Worm (Caenorhabditis elegans) whole organism, L4 larva: ENCODE measurements around the gene C55A6.6.

Source experiments
- R02D3.7 ChIP-seq: fragments of 150-350 bp; sonication (generic microtip); optimal IDR thresholded peaks from 3 replicates; lab custom pipeline; 2014; ENCODE audit warnings: missing biosample characterization, missing genetic modification characterization
- ZK546.5 ChIP-seq, 2 experiments: sonication (generic microtip); optimal IDR thresholded peaks; 2 replicates each; lab custom pipeline; 2017; ENCODE audit warnings: missing biosample characterization in 2 of 2, missing genetic modification characterization in 2 of 2
- ama-1 ChIP-seq: fragments of 150-350 bp; optimal IDR thresholded peaks from 2 replicates; lab custom pipeline; 2014; ENCODE audit warnings: inconsistent platforms, mixed read lengths
- ceh-28 ChIP-seq: fragments of 150-350 bp; optimal IDR thresholded peaks from 2 replicates; lab custom pipeline; 2014; ENCODE audit warnings: missing biosample characterization, missing genetic modification reagents, missing genetic modification characterization
- ceh-82 ChIP-seq: sonication (generic microtip); optimal IDR thresholded peaks from 2 replicates; lab custom pipeline; 2017; ENCODE audit warnings: missing biosample characterization, missing genetic modification characterization
- fos-1 ChIP-seq: fragments of 150-350 bp; optimal IDR thresholded peaks from 2 replicates; lab custom pipeline; 2014; ENCODE audit warnings: missing biosample characterization, missing genetic modification characterization
- nhr-28 ChIP-seq: fragments of 150-350 bp; optimal IDR thresholded peaks from 2 replicates; lab custom pipeline; 2014; ENCODE audit warnings: missing biosample characterization, missing genetic modification characterization
- nhr-76 ChIP-seq: fragments of 150-350 bp; optimal IDR thresholded peaks from 2 replicates; lab custom pipeline; 2014; ENCODE audit warnings: missing biosample characterization, missing genetic modification characterization
- nhr-77 ChIP-seq: fragments of 150-350 bp; optimal IDR thresholded peaks from 2 replicates; lab custom pipeline; 2014; ENCODE audit warnings: missing biosample characterization, missing genetic modification characterization
- pha-4 ChIP-seq, 2 experiments: fragments of 150-350 bp in 1 of 2; fragments of 200-800 bp in 1 of 2; sonication (Bioruptor generic) in 1 of 2; IDR thresholded peaks in 1 of 2; optimal IDR thresholded peaks in 1 of 2; 2 replicates each; pipeline versions ENCODE4 v1.3.6 to Lab custom; 2014 to 2022; ENCODE audit warnings: missing genetic modification characterization in 2 of 2, missing genetic modification reagents in 2 of 2, missing biosample characterization in 1 of 2, missing compliant biosample characterization in 1 of 2
- pqm-1 ChIP-seq: sonication (generic microtip); optimal IDR thresholded peaks from 2 replicates; lab custom pipeline; 2017; ENCODE audit warnings: missing biosample characterization, missing genetic modification characterization
- skn-1 ChIP-seq: fragments of 150-350 bp; optimal IDR thresholded peaks from 2 replicates; lab custom pipeline; 2014; ENCODE audit warnings: missing biosample characterization, missing genetic modification characterization
- zfp-3 ChIP-seq: fragments of 200-800 bp; sonication (Bioruptor generic); conservative IDR thresholded peaks from 2 replicates; pipeline ENCODE4 v1.3.6; 2022; ENCODE audit warnings: missing genetic modification reagents, missing genetic modification characterization, missing compliant biosample characterization

DNA sequence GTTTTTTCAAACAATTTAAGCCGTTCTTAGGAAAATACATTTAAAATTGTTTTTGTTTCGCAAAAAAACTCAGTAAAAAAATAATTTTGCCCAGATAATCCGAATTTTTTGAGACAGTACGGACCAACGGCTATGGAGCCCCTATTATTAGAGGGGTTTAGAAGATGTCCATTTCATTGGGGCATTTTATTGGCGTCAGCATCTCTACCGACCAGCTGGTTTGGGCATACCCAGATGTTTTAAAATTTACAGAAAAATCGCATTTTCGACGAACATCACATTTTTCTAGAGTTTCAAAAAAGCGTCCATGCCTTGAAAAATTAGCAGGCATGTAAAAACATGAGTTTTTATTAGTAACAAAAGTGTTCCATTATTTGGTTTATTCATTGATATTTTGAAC lies 26.7 kb upstream of the C55A6.6 start:
- TF ChIP-seq pqm-1 (tag; lab: Kevin White, UChicago) (no peak), nhr-28 (tag; lab: Kevin White, UChicago) (no peak), R02D3.7 (tag; lab: Kevin White, UChicago) (no peak), nhr-77 (tag; lab: Kevin White, UChicago) (no peak), ceh-82 (no peak), skn-1 (tag; lab: Kevin White, UChicago) (no peak), ama-1 (lab: Kevin White, UChicago) (peak; percentile 19), zfp-3 (GFP tag; lab: Robert Waterston, UW) (no peak), pha-4 (GFP tag; IDR thresholded peaks at IDR 0.05; lab: Robert Waterston, UW) (0 out of 2 replicates have a peak, but pooled peaks have one; percentile 44), pha-4 (tag; optimal IDR thresholded peaks at IDR 0.05; lab: Kevin White, UChicago) (no peak), fos-1 (tag; lab: Kevin White, UChicago) (no peak), nhr-76 (no peak), ceh-28 (no peak), ZK546.5 (tag; optimal IDR thresholded peaks at IDR 0.05; lab: Kevin White, UChicago) (no peak)
